Worm (Caenorhabditis elegans) whole organism, L2 larva: ENCODE results near the gene W07A12.4.

ENCODE experiments used
- alr-1 ChIP-seq: fragments of 150-350 bp; optimal IDR thresholded peaks from 2 replicates; lab custom pipeline; 2014; ENCODE audit warnings: missing biosample characterization, missing genetic modification characterization
- ceh-16 ChIP-seq: fragments of 150-350 bp; optimal IDR thresholded peaks from 2 replicates; lab custom pipeline; 2014; ENCODE audit warnings: missing biosample characterization, missing genetic modification characterization
- nhr-12 ChIP-seq: fragments of 150-350 bp; optimal IDR thresholded peaks from 2 replicates; lab custom pipeline; 2014; ENCODE audit warnings: missing biosample characterization, missing genetic modification characterization
- ztf-4 ChIP-seq: fragments of 150-350 bp; optimal IDR thresholded peaks from 2 replicates; lab custom pipeline; 2014; ENCODE audit warnings: missing biosample characterization, missing genetic modification characterization

DNA sequence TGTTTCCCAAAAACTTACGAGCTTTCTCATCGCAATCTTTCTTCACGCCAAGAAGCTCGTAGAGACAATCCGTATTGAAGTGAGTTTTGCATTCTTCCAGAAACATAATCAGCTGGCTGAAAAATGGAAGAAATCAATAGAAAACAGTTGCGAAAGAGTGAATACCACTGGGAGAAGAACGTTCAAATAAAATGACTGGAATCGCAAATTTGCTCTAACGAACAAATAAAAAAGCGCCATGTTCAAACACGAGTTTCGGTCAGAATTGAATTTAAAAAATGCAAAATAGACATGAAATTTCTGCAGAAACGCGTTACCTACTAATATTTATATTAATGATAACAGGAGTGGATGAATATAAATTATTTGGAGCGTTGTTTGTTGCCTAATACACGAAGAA, 37.6 kb upstream of the W07A12.4 start, which contains the start of gene dnj-23:
- no peak for TF ChIP-seq ztf-4 (tag; lab: Kevin White, UChicago)
- TF ChIP-seq nhr-12 (tag; lab: Kevin White, UChicago): no peak
- TF ChIP-seq alr-1 (tag; lab: Kevin White, UChicago): no peak
- TF ChIP-seq ceh-16 (tag; lab: Kevin White, UChicago): no peak
